Fruit fly (Drosophila melanogaster) whole organism, embryonic: ENCODE results near the gene Tsp29Fa.

ENCODE experiments used
- Atf-2 ChIP-seq: fragments of 200-800 bp; sonication (Bioruptor generic); optimal IDR thresholded peaks from 2 replicates; lab custom pipeline; 2016; ENCODE audit warnings: missing biosample characterization, missing genetic modification characterization
- B-H1 ChIP-seq: fragments of 200-800 bp; sonication (Bioruptor generic); IDR thresholded peaks from 3 replicates; pipeline ENCODE4 v1.3.6; 2022; ENCODE audit warnings: missing biosample characterization, missing genetic modification characterization
- Blimp-1 ChIP-seq: fragments of 200-800 bp; sonication (Bioruptor generic); optimal IDR thresholded peaks from 3 replicates; lab custom pipeline; 2018; ENCODE audit warnings: missing biosample characterization, missing genetic modification characterization, mild to moderate bottlenecking, moderate library complexity, missing genetic modification reagents
- CG10565 ChIP-seq: fragments of 200-800 bp; sonication (Bioruptor generic); optimal IDR thresholded peaks from 3 replicates; lab custom pipeline; 2016; ENCODE audit warnings: missing biosample characterization, mild to moderate bottlenecking, missing genetic modification characterization
- CG11695 ChIP-seq: fragments of 200-800 bp; sonication (Bioruptor generic); IDR thresholded peaks from 3 replicates; pipeline ENCODE4 v1.3.6; 2022; ENCODE audit warnings: missing biosample characterization, missing genetic modification characterization
- CG13287 ChIP-seq: fragments of 200-800 bp; sonication (Bioruptor generic); IDR thresholded peaks from 2 replicates; pipeline ENCODE4 v1.3.6; 2022; ENCODE audit warnings: missing biosample characterization, missing genetic modification characterization; ENCODE audit not compliant: partially characterized antibody
- CG13424 ChIP-seq: fragments of 200-800 bp; sonication (Bioruptor generic); optimal IDR thresholded peaks from 2 replicates; lab custom pipeline; 2019; ENCODE audit warnings: missing biosample characterization, mild to moderate bottlenecking, missing genetic modification characterization, moderate library complexity
- CG13624 ChIP-seq: fragments of 200-800 bp; sonication (Bioruptor generic); optimal IDR thresholded peaks from 2 replicates; lab custom pipeline; 2016; ENCODE audit warnings: missing biosample characterization, missing genetic modification characterization
- CG14050 ChIP-seq: fragments of 200-800 bp; sonication (Bioruptor generic); IDR thresholded peaks from 3 replicates; pipeline ENCODE4 v1.3.6; 2022; ENCODE audit warnings: missing biosample characterization, missing genetic modification characterization
- CG16863 ChIP-seq: fragments of 200-800 bp; sonication (Bioruptor generic); optimal IDR thresholded peaks from 3 replicates; lab custom pipeline; 2016; ENCODE audit warnings: missing biosample characterization, missing genetic modification characterization
- CG3281 ChIP-seq: fragments of 200-800 bp; sonication (Bioruptor generic); optimal IDR thresholded peaks from 3 replicates; lab custom pipeline; 2017; ENCODE audit warnings: missing biosample characterization, mild to moderate bottlenecking, missing genetic modification characterization
- CG34422 ChIP-seq: fragments of 200-800 bp; sonication (Bioruptor generic); IDR thresholded peaks from 3 replicates; pipeline ENCODE4 v1.3.6; 2022; ENCODE audit warnings: missing biosample characterization, missing genetic modification characterization
- CG3838 ChIP-seq: fragments of 200-800 bp; sonication (Bioruptor generic); optimal IDR thresholded peaks from 3 replicates; lab custom pipeline; 2016; ENCODE audit warnings: missing biosample characterization, missing genetic modification characterization
- CG4820 ChIP-seq: fragments of 200-800 bp; sonication (Bioruptor generic); optimal IDR thresholded peaks from 3 replicates; lab custom pipeline; 2016; ENCODE audit warnings: missing biosample characterization, missing genetic modification characterization
- CG6175 ChIP-seq: fragments of 200-800 bp; sonication (Bioruptor generic); IDR thresholded peaks from 3 replicates; pipeline ENCODE4 v1.3.6; 2022; ENCODE audit warnings: missing biosample characterization, missing genetic modification characterization
- CG7928 ChIP-seq: fragments of 200-800 bp; sonication (Bioruptor generic); optimal IDR thresholded peaks from 2 replicates; lab custom pipeline; 2017; ENCODE audit warnings: missing biosample characterization, mild to moderate bottlenecking, missing genetic modification characterization
- CG8765 ChIP-seq: fragments of 200-800 bp; sonication (Bioruptor generic); IDR thresholded peaks from 2 replicates; pipeline ENCODE4 v1.3.6; 2022; ENCODE audit warnings: missing biosample characterization, missing genetic modification characterization
- CoRest ChIP-seq: fragments of 200-800 bp; sonication (Bioruptor generic); optimal IDR thresholded peaks from 3 replicates; lab custom pipeline; 2018; ENCODE audit warnings: missing biosample characterization, mild to moderate bottlenecking, missing genetic modification characterization, moderate library complexity
- D ChIP-seq, 2 experiments: fragments of 200-800 bp in 1 of 2; fragments of >200 bp in 1 of 2; sonication (Bioruptor generic) in 1 of 2; optimal IDR thresholded peaks; 2 replicates in 1 of 2; 3 replicates in 1 of 2; lab custom pipeline; 2017; ENCODE audit warnings: mild to moderate bottlenecking in 1 of 2, missing biosample characterization in 1 of 2, missing genetic modification characterization in 1 of 2, missing genetic modification reagents in 1 of 2
- D19A ChIP-seq: fragments of 200-800 bp; optimal IDR thresholded peaks from 3 replicates; lab custom pipeline; 2019; ENCODE audit warnings: missing biosample characterization, mild to moderate bottlenecking, missing genetic modification characterization, moderate library complexity
- Dll ChIP-seq: fragments of 200-800 bp; sonication (Bioruptor generic); IDR thresholded peaks from 4 replicates; pipeline ENCODE4 v1.3.6; 2022; ENCODE audit warnings: missing biosample characterization, missing genetic modification characterization; ENCODE audit not compliant: partially characterized antibody
- Doc2 ChIP-seq: fragments of 200-800 bp; sonication (Bioruptor generic); IDR thresholded peaks from 2 replicates; pipeline ENCODE4 v1.3.6; 2022; ENCODE audit warnings: missing biosample characterization, missing genetic modification characterization
- Eip74EF ChIP-seq, 2 experiments: fragments of 200-800 bp in 1 of 2; fragments of >200 bp in 1 of 2; sonication (Bioruptor generic) in 1 of 2; optimal IDR thresholded peaks; 2 replicates each; lab custom pipeline; 2017 to 2019; ENCODE audit warnings: missing biosample characterization in 2 of 2, missing genetic modification characterization in 2 of 2, mild to moderate bottlenecking in 1 of 2, moderate library complexity in 1 of 2
- Ets97D ChIP-seq: fragments of 200-800 bp; sonication (Bioruptor generic); optimal IDR thresholded peaks from 3 replicates; lab custom pipeline; 2016; ENCODE audit warnings: missing biosample characterization, missing genetic modification characterization
- H2.0 ChIP-seq: fragments of 200-800 bp; sonication (Bioruptor generic); IDR thresholded peaks from 2 replicates; pipeline ENCODE4 v1.3.6; 2022; ENCODE audit warnings: missing biosample characterization, missing genetic modification characterization
- Hr51 ChIP-seq, 2 experiments: fragments of 200-800 bp; sonication (Bioruptor generic); optimal IDR thresholded peaks; 2 replicates in 1 of 2; 3 replicates in 1 of 2; lab custom pipeline; 2016 to 2018; ENCODE audit warnings: missing biosample characterization in 2 of 2, missing genetic modification characterization in 2 of 2, mild to moderate bottlenecking in 1 of 2, moderate library complexity in 1 of 2
- Lim3 ChIP-seq: fragments of 200-800 bp; sonication (Bioruptor generic); IDR thresholded peaks from 2 replicates; pipeline ENCODE4 v1.3.6; 2022; ENCODE audit warnings: missing biosample characterization, missing genetic modification characterization
- Lpt ChIP-seq: fragments of >200 bp; optimal IDR thresholded peaks from 2 replicates; lab custom pipeline; 2018; ENCODE audit warnings: missing biosample characterization, missing genetic modification characterization
- MBD-R2 ChIP-seq: fragments of 200-800 bp; sonication (Bioruptor generic); IDR thresholded peaks from 2 replicates; pipeline ENCODE4 v1.3.6; 2022; ENCODE audit warnings: missing biosample characterization, missing genetic modification characterization
- Sry-δ ChIP-seq: fragments of 200-800 bp; sonication (Bioruptor generic); optimal IDR thresholded peaks from 2 replicates; lab custom pipeline; 2016; ENCODE audit warnings: missing biosample characterization, missing genetic modification characterization
- Ssrp ChIP-seq: fragments of 200-800 bp; sonication (Bioruptor generic); optimal IDR thresholded peaks from 2 replicates; lab custom pipeline; 2018; ENCODE audit warnings: missing biosample characterization, mild to moderate bottlenecking, missing genetic modification characterization, moderate library complexity
- az2 ChIP-seq: fragments of 200-800 bp; sonication (Bioruptor generic); optimal IDR thresholded peaks from 3 replicates; lab custom pipeline; 2016; ENCODE audit warnings: missing biosample characterization, missing genetic modification characterization
- cas ChIP-seq: fragments of 200-800 bp; sonication (Bioruptor generic); IDR thresholded peaks from 2 replicates; pipeline ENCODE4 v1.3.6; 2022; ENCODE audit warnings: missing biosample characterization, missing genetic modification characterization
- caup ChIP-seq: fragments of 200-800 bp; sonication (Bioruptor generic); optimal IDR thresholded peaks from 3 replicates; lab custom pipeline; 2017; ENCODE audit warnings: missing biosample characterization, mild to moderate bottlenecking, missing genetic modification characterization, moderate library complexity; ENCODE audit not compliant: severe bottlenecking
- da ChIP-seq: fragments of 200-800 bp; sonication (Bioruptor generic); optimal IDR thresholded peaks from 2 replicates; lab custom pipeline; 2016; ENCODE audit warnings: missing biosample characterization, missing genetic modification characterization
- dm ChIP-seq: fragments of 200-800 bp; sonication (Bioruptor generic); optimal IDR thresholded peaks from 3 replicates; lab custom pipeline; 2016; ENCODE audit warnings: missing biosample characterization, missing genetic modification characterization
- eve ChIP-seq, 2 experiments: fragments of >200 bp; optimal IDR thresholded peaks; 2 replicates each; lab custom pipeline; 2017; ENCODE audit warnings: missing biosample characterization in 2 of 2, missing genetic modification characterization in 2 of 2
- gro ChIP-seq: fragments of 200-800 bp; sonication (Bioruptor generic); optimal IDR thresholded peaks from 2 replicates; lab custom pipeline; 2016; ENCODE audit warnings: missing biosample characterization, missing genetic modification characterization
- gt ChIP-seq: fragments of 200-800 bp; sonication (Bioruptor generic); IDR thresholded peaks from 2 replicates; pipeline ENCODE4 v1.3.6; 2022; ENCODE audit warnings: missing biosample characterization, missing genetic modification characterization
- insv ChIP-seq, 2 experiments: fragments of 200-800 bp; sonication (Bioruptor generic); optimal IDR thresholded peaks; 3 replicates each; lab custom pipeline; 2016 to 2018; ENCODE audit warnings: missing biosample characterization in 2 of 2, missing genetic modification characterization in 2 of 2
- inv ChIP-seq: fragments of 200-800 bp; sonication (Bioruptor generic); IDR thresholded peaks from 2 replicates; pipeline ENCODE4 v1.3.6; 2022; ENCODE audit warnings: missing biosample characterization, missing genetic modification characterization; ENCODE audit not compliant: partially characterized antibody
- knrl ChIP-seq: fragments of 200-800 bp; sonication (Bioruptor generic); IDR thresholded peaks from 3 replicates; pipeline ENCODE4 v1.3.6; 2022; ENCODE audit warnings: missing biosample characterization, missing genetic modification characterization; ENCODE audit not compliant: partially characterized antibody
- nmo ChIP-seq: fragments of 200-800 bp; sonication (Bioruptor generic); optimal IDR thresholded peaks from 2 replicates; lab custom pipeline; 2018; ENCODE audit warnings: missing biosample characterization, mild to moderate bottlenecking, missing genetic modification characterization, moderate library complexity
- scrt ChIP-seq: fragments of 200-800 bp; sonication (Bioruptor generic); optimal IDR thresholded peaks from 2 replicates; lab custom pipeline; 2018; ENCODE audit warnings: missing biosample characterization, mild to moderate bottlenecking, missing genetic modification characterization, moderate library complexity
- seq ChIP-seq: fragments of 200-800 bp; sonication (Bioruptor generic); IDR thresholded peaks from 2 replicates; pipeline ENCODE4 v1.3.6; 2022; ENCODE audit warnings: missing biosample characterization, missing genetic modification characterization
- stc ChIP-seq: fragments of 200-800 bp; sonication (Bioruptor generic); IDR thresholded peaks from 2 replicates; pipeline ENCODE4 v1.3.6; 2022; ENCODE audit warnings: missing biosample characterization, missing genetic modification characterization
- vfl ChIP-seq: fragments of 200-800 bp; sonication (Bioruptor generic); optimal IDR thresholded peaks from 2 replicates; lab custom pipeline; 2016; ENCODE audit warnings: missing biosample characterization, missing genetic modification characterization
- vnd ChIP-seq: fragments of 200-800 bp; sonication (Bioruptor generic); IDR thresholded peaks from 3 replicates; pipeline ENCODE4 v1.3.6; 2022; ENCODE audit warnings: missing biosample characterization, missing genetic modification characterization; ENCODE audit not compliant: partially characterized antibody
- wek ChIP-seq: fragments of 200-800 bp; sonication (Bioruptor generic); optimal IDR thresholded peaks from 3 replicates; lab custom pipeline; 2018; ENCODE audit warnings: missing biosample characterization, mild to moderate bottlenecking, missing genetic modification characterization, moderate library complexity
- zfh1 ChIP-seq: fragments of 200-800 bp; sonication (Bioruptor generic); IDR thresholded peaks from 3 replicates; pipeline ENCODE4 v1.3.6; 2022; ENCODE audit warnings: missing biosample characterization, missing genetic modification characterization

The Tsp29Fa gene

DNA sequence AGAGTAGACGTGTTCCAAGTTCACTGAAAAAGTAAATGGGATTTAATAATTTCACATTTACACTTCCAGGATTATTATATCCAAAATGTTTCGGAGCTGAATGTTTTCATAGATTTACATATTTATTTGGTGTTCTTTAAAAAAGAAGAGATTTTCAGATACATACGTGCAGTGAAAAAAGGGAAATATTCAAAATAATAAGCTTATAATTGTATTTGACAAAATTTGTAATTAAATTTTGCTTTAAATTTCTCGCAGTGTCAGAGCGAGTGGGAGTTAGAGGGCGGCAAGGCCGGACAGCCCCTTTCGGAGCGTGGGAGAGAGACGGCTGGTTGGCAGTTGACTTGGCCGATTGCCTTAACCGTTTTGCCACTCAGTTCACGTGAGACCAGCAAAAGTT lies 3.2 kb downstream of the Tsp29Fa start, which contains the start of gene Tsp29Fb (continued):
- TF ChIP-seq zfh1: no peak
- peak; percentile 73 for TF ChIP-seq Blimp-1 (GFP tag; lab: Kevin White, UChicago)
- peak; percentile 71 for TF ChIP-seq CG13624 (GFP tag; lab: Kevin White, UChicago)
- TF ChIP-seq stc: peak; percentile 51
- TF ChIP-seq Hr51 (GFP tag; optimal IDR thresholded peaks at IDR 0.05; lab: Kevin White, UChicago): peak in 1 of 2 experiments; percentile 90
- peak; percentile 65 for TF ChIP-seq caup (GFP tag; lab: Kevin White, UChicago)
- no peak for TF ChIP-seq inv (GFP tag; lab: Robert Waterston, UW)
- peak; percentile 10 for TF ChIP-seq gro (GFP tag; lab: Kevin White, UChicago)
- no peak for TF ChIP-seq Lpt (GFP tag; lab: Kevin White, UChicago)
- TF ChIP-seq Doc2 (GFP tag; lab: Robert Waterston, UW): no peak
- TF ChIP-seq dm: peak; percentile 1
- TF ChIP-seq Lim3 (GFP tag; lab: Robert Waterston, UW): no peak
- TF ChIP-seq CG34422 (GFP tag; lab: Robert Waterston, UW): no peak
- TF ChIP-seq vnd: no peak
- TF ChIP-seq Sry-δ: peak; percentile 7
- TF ChIP-seq scrt (GFP tag; lab: Kevin White, UChicago): peak; percentile 76
- TF ChIP-seq CG6175 (GFP tag; lab: Robert Waterston, UW): no peak
- TF ChIP-seq Ssrp (tag; lab: Kevin White, UChicago): peak; percentile 67
- peak; percentile 85 for TF ChIP-seq CoRest (tag; lab: Kevin White, UChicago)
- TF ChIP-seq cas (GFP tag; lab: Robert Waterston, UW): 0 out of 2 replicates have a peak, but pooled peaks have one; percentile 34
- TF ChIP-seq eve (GFP tag; optimal IDR thresholded peaks at IDR 0.05; lab: Kevin White, UChicago): no peak
- TF ChIP-seq da: no peak
- TF ChIP-seq CG11695 (GFP tag; lab: Robert Waterston, UW): peak; percentile 68; the same call in 1 of the 3 replicates
- TF ChIP-seq D (optimal IDR thresholded peaks at IDR 0.05; lab: Kevin White, UChicago): no peak
- TF ChIP-seq D (GFP tag; optimal IDR thresholded peaks at IDR 0.05; lab: Kevin White, UChicago): peak; percentile 56
- peak; percentile 15 for TF ChIP-seq CG7928 (GFP tag; lab: Kevin White, UChicago)
- no peak for TF ChIP-seq knrl (GFP tag; lab: Robert Waterston, UW)
- peak; percentile 87 for TF ChIP-seq CG13424 (tag; lab: Kevin White, UChicago)
- peak; percentile 31 for TF ChIP-seq CG16863 (GFP tag; lab: Kevin White, UChicago)
- TF ChIP-seq CG10565: no peak
- TF ChIP-seq insv (GFP tag; optimal IDR thresholded peaks at IDR 0.05; lab: Kevin White, UChicago): no peak
- no peak for TF ChIP-seq CG8765
- TF ChIP-seq seq: peak; percentile 54; the same call in 1 of the 2 replicates
- no peak for TF ChIP-seq wek
- peak; percentile 77 for TF ChIP-seq nmo (GFP tag; lab: Kevin White, UChicago)
- peak; percentile 21 for TF ChIP-seq az2
- TF ChIP-seq Ets97D (GFP tag; lab: Kevin White, UChicago): no peak
- peak in 1 of 2 experiments; percentile 68 for TF ChIP-seq Eip74EF (GFP tag; optimal IDR thresholded peaks at IDR 0.05; lab: Kevin White, UChicago)
- TF ChIP-seq vfl: no peak
- peak; percentile 22 for TF ChIP-seq Atf-2 (GFP tag; lab: Kevin White, UChicago)
- TF ChIP-seq H2.0 (GFP tag; lab: Robert Waterston, UW): peak; percentile 31; the same call in 1 of the 2 replicates
- TF ChIP-seq gt: no peak
- no peak for TF ChIP-seq Dll (GFP tag; lab: Robert Waterston, UW)
- TF ChIP-seq CG4820 (GFP tag; lab: Kevin White, UChicago): peak; percentile 51
- peak; percentile 85 for TF ChIP-seq CG3281
- no peak for TF ChIP-seq CG13287 (GFP tag; lab: Robert Waterston, UW)
- no peak for TF ChIP-seq CG3838
- 0 out of 2 replicates have a peak, but pooled peaks have one; percentile 31 for TF ChIP-seq MBD-R2 (GFP tag; lab: Robert Waterston, UW)
- TF ChIP-seq D19A: peak; percentile 72
- peak; percentile 39; the same call in 1 of the 3 replicates for TF ChIP-seq B-H1 (GFP tag; lab: Robert Waterston, UW)
- TF ChIP-seq CG14050: peak; percentile 44; the same call in 1 of the 3 replicates
